Worm (Caenorhabditis elegans): ENCODE measurements around the gene glc-3.

Gene glc-3

DNA sequence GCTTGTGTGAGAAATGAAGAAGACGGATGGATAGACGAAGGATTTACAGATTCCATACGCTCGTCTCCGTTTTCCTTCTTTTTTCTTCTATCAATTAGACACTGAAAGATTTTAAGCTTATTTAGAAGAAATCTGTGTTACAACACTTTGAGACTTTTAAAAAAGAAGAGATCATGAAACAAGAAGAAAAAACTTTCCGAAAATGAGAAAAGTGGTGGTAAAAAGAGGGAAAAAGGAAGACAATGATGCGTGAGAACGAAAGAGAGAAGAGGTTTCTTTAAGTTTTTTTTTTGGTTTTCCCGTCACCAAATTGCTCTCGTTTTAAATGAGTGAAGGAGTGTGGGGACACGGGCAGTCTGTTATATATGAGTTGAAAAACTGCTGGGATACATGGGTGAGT lies at the start of gene glc-3:
glc-3 (minus strand) TSS at position 101 of the 400 bp plus-strand sequence.
- TF ChIP-seq tab-1 (GFP tag; IDR thresholded peaks at IDR 0.05) (no peak), klf-2 (GFP tag; conservative IDR thresholded peaks at IDR 0.05) (no peak), cog-1 (tag; optimal IDR thresholded peaks at IDR 0.05) (no peak), ref-1 (GFP tag; conservative IDR thresholded peaks at IDR 0.05) (no peak), med-1 (GFP tag; optimal IDR thresholded peaks at IDR 0.05; ENCODE audit: insufficient read depth) (no peak)

DNA sequence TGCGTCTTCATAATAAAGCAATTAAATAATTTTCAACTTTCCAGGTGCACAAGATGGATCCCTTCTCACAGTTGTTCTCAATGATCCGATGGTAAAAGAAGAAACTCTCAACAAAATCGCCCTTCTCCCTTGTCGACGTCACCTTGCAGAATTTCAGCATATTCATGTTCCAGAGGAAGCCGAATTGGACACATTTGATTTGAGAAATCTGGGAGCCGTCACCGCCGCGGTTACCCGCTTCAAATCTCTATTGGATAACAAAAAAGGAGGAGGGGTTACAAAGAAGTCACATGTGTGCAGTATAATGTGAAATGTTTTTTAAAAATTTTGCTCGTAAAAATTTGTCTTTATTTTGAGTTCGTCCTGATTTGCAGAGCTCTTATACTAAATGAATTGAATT lies 49.2 kb upstream of the glc-3 start:
- TF ChIP-seq flt-1 (GFP tag; IDR thresholded peaks at IDR 0.05) (no peak), tab-1 (GFP tag; IDR thresholded peaks at IDR 0.05) (no peak), klf-2 (GFP tag; conservative IDR thresholded peaks at IDR 0.05) (no peak), ztf-23 (GFP tag; IDR thresholded peaks at IDR 0.05) (no peak), med-1 (GFP tag; optimal IDR thresholded peaks at IDR 0.05; ENCODE audit: insufficient read depth) (no peak), ref-1 (GFP tag; conservative IDR thresholded peaks at IDR 0.05) (no peak), cog-1 (tag; optimal IDR thresholded peaks at IDR 0.05) (no peak), ztf-29 (GFP tag; IDR thresholded peaks at IDR 0.05) (no peak), T22C8.4 (GFP tag; IDR thresholded peaks at IDR 0.05) (no peak)

DNA sequence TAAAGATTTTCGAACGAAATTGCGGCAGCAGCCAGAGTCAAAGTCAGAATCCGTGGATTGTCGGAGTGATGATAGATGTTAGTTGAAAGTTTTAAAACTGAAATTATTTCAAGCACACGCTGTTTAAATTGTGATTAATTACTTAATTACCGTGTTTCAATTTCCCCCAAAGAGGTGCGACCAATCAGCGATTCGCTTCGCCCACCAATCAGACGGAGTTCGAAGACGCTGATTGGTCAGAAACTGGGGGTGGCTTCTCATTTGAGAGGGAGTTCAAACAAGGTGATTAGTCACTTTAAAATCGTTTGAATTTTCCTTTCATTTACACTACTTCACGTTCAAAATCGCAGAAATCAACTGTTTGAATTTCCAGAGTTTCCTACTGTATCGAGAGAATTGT lies 46.0 kb upstream of the glc-3 start:
- TF ChIP-seq med-1 (GFP tag; optimal IDR thresholded peaks at IDR 0.05; ENCODE audit: insufficient read depth) (no peak), ztf-29 (GFP tag; IDR thresholded peaks at IDR 0.05) (no peak), ref-1 (GFP tag; conservative IDR thresholded peaks at IDR 0.05) (no peak), ztf-23 (GFP tag; IDR thresholded peaks at IDR 0.05) (no peak), cog-1 (tag; optimal IDR thresholded peaks at IDR 0.05) (no peak), flt-1 (GFP tag; IDR thresholded peaks at IDR 0.05) (no peak), T22C8.4 (GFP tag; IDR thresholded peaks at IDR 0.05) (no peak), klf-2 (GFP tag; conservative IDR thresholded peaks at IDR 0.05) (no peak), tab-1 (GFP tag; IDR thresholded peaks at IDR 0.05) (no peak)

DNA sequence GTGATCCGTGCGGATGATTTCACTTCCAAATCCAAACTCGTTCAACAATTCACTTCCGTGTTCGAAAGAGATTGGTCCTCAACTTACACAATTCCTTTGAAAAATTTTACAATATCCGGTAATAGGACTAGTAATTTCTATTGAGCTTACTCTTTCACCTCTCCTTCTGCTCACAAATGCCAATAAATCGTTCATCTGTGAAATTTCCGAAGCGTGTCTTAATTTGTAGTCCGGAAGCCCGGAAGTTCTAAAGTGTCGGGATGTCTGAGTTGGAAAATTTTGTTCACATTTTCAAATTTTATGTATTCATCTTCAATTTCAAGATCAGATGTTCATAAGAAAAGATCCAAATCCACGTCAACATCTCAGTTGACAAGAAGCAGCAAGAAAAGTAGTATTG lies 39.9 kb upstream of the glc-3 start, which contains the start of gene T05C3.2:
T05C3.2 (plus strand) TSS at position 301 of the 400 bp plus-strand sequence.
- no peak for TF ChIP-seq med-1 (GFP tag; optimal IDR thresholded peaks at IDR 0.05; ENCODE audit: insufficient read depth)
- TF ChIP-seq klf-2 (GFP tag; conservative IDR thresholded peaks at IDR 0.05): no peak
- no peak for TF ChIP-seq flt-1 (GFP tag; IDR thresholded peaks at IDR 0.05)
- no peak for TF ChIP-seq ref-1 (GFP tag; conservative IDR thresholded peaks at IDR 0.05)
- no peak for TF ChIP-seq ztf-29 (GFP tag; IDR thresholded peaks at IDR 0.05)
- TF ChIP-seq tab-1 (GFP tag; IDR thresholded peaks at IDR 0.05): no peak

DNA sequence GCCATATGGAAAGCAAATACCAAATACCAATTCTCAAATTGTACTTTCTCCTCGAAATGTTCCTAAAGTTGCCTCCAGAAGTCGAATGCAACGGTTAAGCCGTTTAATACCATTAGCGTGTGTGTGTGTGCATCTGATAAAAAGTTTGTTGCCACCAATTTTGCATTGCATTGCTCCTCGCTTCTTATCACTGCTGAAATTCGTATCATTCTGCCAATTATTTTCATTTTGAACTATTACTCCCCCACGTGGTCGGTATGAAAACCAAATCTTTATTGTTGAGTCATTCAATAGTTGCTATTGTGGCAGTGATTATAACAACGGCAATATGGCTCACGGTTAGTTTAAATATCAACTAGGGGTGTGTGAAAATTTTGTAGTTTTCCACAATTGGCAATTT lies 36.7 kb upstream of the glc-3 start, which contains the start of gene T05C3.6:
T05C3.6 (plus strand) TSS at position 241 of the 400 bp plus-strand sequence.
- TF ChIP-seq tab-1 (GFP tag; IDR thresholded peaks at IDR 0.05): no peak
- TF ChIP-seq ztf-23 (GFP tag; IDR thresholded peaks at IDR 0.05): no peak
- no peak for TF ChIP-seq flt-1 (GFP tag; IDR thresholded peaks at IDR 0.05)
- no peak for TF ChIP-seq ref-1 (GFP tag; conservative IDR thresholded peaks at IDR 0.05)
- TF ChIP-seq klf-2 (GFP tag; conservative IDR thresholded peaks at IDR 0.05): no peak
- TF ChIP-seq med-1 (GFP tag; optimal IDR thresholded peaks at IDR 0.05; ENCODE audit: insufficient read depth): no peak
- no peak for TF ChIP-seq T22C8.4 (GFP tag; IDR thresholded peaks at IDR 0.05)
- TF ChIP-seq ztf-29 (GFP tag; IDR thresholded peaks at IDR 0.05): no peak

DNA sequence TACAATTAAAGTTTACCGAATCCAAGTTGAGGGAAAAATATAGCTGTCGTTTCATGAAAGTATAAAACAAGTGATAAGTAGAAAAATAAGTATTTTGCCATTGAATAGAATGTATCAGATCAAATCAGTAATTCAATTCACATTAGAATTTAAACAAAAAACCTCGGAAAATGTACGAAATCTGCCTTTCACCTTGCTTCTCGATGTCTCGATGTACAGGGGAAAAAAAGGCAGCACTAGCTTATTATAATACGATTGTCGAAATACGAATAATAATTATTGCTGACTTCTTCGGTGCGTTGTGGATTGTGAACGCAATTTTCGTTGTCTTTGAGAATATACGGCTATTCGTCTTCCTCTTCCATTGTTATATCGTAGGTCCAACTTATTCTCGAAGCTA lies 35.3 kb upstream of the glc-3 start, which contains the start of gene grl-18:
grl-18 (minus strand) TSS at position 101 of the 400 bp plus-strand sequence.
- TF ChIP-seq T22C8.4 (GFP tag; IDR thresholded peaks at IDR 0.05) (no peak), cog-1 (tag; optimal IDR thresholded peaks at IDR 0.05) (no peak), flt-1 (GFP tag; IDR thresholded peaks at IDR 0.05) (no peak), ztf-29 (GFP tag; IDR thresholded peaks at IDR 0.05) (no peak), klf-2 (GFP tag; conservative IDR thresholded peaks at IDR 0.05) (no peak), ztf-23 (GFP tag; IDR thresholded peaks at IDR 0.05) (no peak), tab-1 (GFP tag; IDR thresholded peaks at IDR 0.05) (no peak), ref-1 (GFP tag; conservative IDR thresholded peaks at IDR 0.05) (no peak), med-1 (GFP tag; optimal IDR thresholded peaks at IDR 0.05; ENCODE audit: insufficient read depth) (no peak)

DNA sequence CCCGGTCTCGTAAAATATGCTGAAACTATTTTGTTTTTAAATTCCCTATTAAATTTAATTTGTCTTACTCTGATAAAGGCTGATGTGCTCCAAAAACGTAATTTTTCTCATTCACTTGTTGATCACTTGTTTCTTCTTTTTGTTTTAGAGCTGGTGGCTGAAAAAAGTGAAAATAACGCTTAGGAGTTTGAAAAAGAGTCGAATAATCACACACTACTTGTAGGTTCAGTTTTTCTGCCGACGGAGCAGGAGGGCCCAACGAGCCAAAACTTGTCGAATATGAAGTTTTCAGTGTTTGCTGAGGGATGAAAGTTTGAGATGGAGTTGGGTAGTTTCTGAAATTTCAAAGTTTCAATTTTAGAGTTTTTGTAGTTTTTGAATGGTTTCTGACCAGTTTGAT lies 33.7 kb upstream of the glc-3 start:
- TF ChIP-seq T22C8.4 (GFP tag; IDR thresholded peaks at IDR 0.05) (no peak), klf-2 (GFP tag; conservative IDR thresholded peaks at IDR 0.05) (no peak), med-1 (GFP tag; optimal IDR thresholded peaks at IDR 0.05; ENCODE audit: insufficient read depth) (no peak), ref-1 (GFP tag; conservative IDR thresholded peaks at IDR 0.05) (no peak), ztf-23 (GFP tag; IDR thresholded peaks at IDR 0.05) (no peak), ztf-29 (GFP tag; IDR thresholded peaks at IDR 0.05) (no peak), cog-1 (tag; optimal IDR thresholded peaks at IDR 0.05) (no peak), flt-1 (GFP tag; IDR thresholded peaks at IDR 0.05) (no peak), tab-1 (GFP tag; IDR thresholded peaks at IDR 0.05) (no peak)

DNA sequence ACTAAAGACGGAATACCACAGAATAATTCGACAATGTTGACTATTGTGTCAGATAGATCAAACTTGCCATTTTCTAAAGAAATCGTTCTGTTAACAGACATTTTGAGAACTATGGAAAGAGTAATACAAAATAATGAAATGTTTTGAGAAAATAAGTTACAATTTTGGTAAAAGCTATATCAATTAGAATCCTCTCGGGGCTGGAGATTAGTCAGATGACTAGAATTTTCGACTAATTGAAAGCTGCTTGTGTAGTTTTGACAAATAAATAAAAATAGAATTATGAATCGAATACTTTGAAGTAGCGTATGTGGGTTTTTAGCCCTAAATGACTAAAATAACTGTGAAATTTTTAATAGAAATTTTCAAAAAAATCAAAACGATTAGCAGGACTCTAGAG lies 31.4 kb upstream of the glc-3 start, which contains the start of gene srg-65:
srg-65 (minus strand) TSS at position 101 of the 400 bp plus-strand sequence.
- TF ChIP-seq med-1 (GFP tag; optimal IDR thresholded peaks at IDR 0.05; ENCODE audit: insufficient read depth) (no peak), flt-1 (GFP tag; IDR thresholded peaks at IDR 0.05) (no peak), T22C8.4 (GFP tag; IDR thresholded peaks at IDR 0.05) (no peak), cog-1 (tag; optimal IDR thresholded peaks at IDR 0.05) (no peak), tab-1 (GFP tag; IDR thresholded peaks at IDR 0.05) (no peak), ztf-29 (GFP tag; IDR thresholded peaks at IDR 0.05) (no peak), klf-2 (GFP tag; conservative IDR thresholded peaks at IDR 0.05) (no peak)

DNA sequence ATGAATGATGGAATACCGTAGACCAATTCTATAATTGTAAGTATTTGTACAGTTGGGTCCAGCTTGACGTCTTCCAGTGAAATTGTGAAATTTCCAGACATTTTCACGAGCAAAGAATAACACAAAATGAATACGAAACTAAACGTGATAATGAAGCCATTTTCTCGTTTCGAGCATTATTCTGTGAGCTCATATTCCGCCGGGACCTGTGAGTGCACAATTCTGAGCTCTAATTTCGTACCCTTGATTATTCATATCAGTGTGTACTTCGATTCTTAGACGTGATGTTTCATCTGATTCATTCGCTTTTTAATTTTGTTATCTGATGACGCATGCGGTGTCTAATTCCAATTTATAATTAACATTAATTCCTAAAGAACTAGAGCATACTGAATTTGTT lies 28.8 kb upstream of the glc-3 start, which contains the start of gene srg-66:
srg-66 (minus strand) TSS at position 101 of the 400 bp plus-strand sequence.
- TF ChIP-seq ztf-23 (GFP tag; IDR thresholded peaks at IDR 0.05): no peak
- no peak for TF ChIP-seq klf-2 (GFP tag; conservative IDR thresholded peaks at IDR 0.05)
- no peak for TF ChIP-seq tab-1 (GFP tag; IDR thresholded peaks at IDR 0.05)
- TF ChIP-seq med-1 (GFP tag; optimal IDR thresholded peaks at IDR 0.05; ENCODE audit: insufficient read depth): no peak
- TF ChIP-seq flt-1 (GFP tag; IDR thresholded peaks at IDR 0.05): no peak
- TF ChIP-seq T22C8.4 (GFP tag; IDR thresholded peaks at IDR 0.05): no peak
- no peak for TF ChIP-seq ref-1 (GFP tag; conservative IDR thresholded peaks at IDR 0.05)
- TF ChIP-seq cog-1 (tag; optimal IDR thresholded peaks at IDR 0.05): no peak
- no peak for TF ChIP-seq ztf-29 (GFP tag; IDR thresholded peaks at IDR 0.05)

DNA sequence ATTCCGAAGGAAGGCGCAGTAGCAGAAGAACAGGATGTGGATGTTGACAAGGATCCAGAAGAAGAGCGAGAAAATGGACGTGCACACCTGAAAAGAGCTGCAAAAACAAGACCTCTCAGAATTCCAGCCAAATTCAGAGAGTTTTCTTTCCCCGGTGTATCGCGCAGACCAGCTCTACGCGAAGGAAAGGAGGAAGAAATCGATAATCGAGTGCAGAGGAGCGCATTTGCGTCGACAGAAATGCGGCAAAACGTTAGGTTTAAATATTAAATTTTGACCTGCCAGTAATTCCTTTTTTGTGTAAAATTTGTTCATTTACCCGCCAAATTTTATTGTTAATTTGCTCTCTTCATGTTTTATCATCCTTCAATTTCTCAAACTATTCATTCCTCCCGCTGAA lies 24.2 kb upstream of the glc-3 start:
- TF ChIP-seq flt-1 (GFP tag; IDR thresholded peaks at IDR 0.05) (no peak), T22C8.4 (GFP tag; IDR thresholded peaks at IDR 0.05) (peak; percentile 76)
